Fruit fly (Drosophila melanogaster) whole organism: Measurements from ENCODE around the gene CG7724.

Experiments used
- CG8478 ChIP-seq: fragments of >200 bp; optimal IDR thresholded peaks from 2 replicates; lab custom pipeline; 2018; ENCODE audit warnings: inconsistent platforms
- Dll ChIP-seq: fragments of >200 bp; optimal IDR thresholded peaks from 2 replicates; lab custom pipeline; 2017
- EcR ChIP-seq, 2 experiments: fragments of >200 bp; optimal IDR thresholded peaks; 2 replicates each; lab custom pipeline; 2017; ENCODE audit warnings: missing biosample characterization in 2 of 2, missing genetic modification characterization in 2 of 2, missing genetic modification reagents in 2 of 2
- pan ChIP-seq: fragments of >200 bp; optimal IDR thresholded peaks from 2 replicates; lab custom pipeline; 2017
- psq ChIP-seq: fragments of >200 bp; optimal IDR thresholded peaks from 2 replicates; lab custom pipeline; 2017
- usp ChIP-seq: fragments of >200 bp; optimal IDR thresholded peaks from 2 replicates; lab custom pipeline; 2017; ENCODE audit warnings: missing biosample characterization, missing genetic modification characterization, mixed read lengths

The CG7724 gene

DNA sequence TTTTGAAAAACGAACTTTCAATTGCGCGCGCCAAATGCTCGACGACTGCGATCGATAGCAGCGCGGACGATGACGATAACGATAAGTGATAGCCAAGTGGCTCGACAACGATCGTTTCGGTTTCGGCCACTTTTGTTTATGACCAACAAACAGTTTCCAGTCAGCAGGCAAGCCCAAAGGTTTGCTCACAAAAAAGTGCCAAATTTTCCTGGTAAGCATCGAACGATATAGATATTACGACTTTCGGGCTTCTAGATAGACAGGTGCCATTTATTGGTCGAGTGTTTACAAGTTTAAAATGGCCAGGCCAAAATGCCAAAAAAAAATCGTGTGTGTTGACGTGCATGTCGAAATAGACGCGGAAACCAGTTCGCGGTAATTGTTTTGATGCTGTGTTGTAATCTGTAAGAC is at the start of gene CG7724:
CG7724 (plus strand) TSS at position 147 of the 411 bp plus-strand sequence.
- no peak for TF ChIP-seq usp
- TF ChIP-seq CG8478 (lab: Kevin White, UChicago): no peak
- TF ChIP-seq pan (lab: Kevin White, UChicago): no peak
- no peak for TF ChIP-seq EcR (GFP tag; optimal IDR thresholded peaks at IDR 0.05; lab: Kevin White, UChicago)
- TF ChIP-seq Dll (lab: Kevin White, UChicago): no peak
- TF ChIP-seq psq (lab: Kevin White, UChicago): no peak

DNA sequence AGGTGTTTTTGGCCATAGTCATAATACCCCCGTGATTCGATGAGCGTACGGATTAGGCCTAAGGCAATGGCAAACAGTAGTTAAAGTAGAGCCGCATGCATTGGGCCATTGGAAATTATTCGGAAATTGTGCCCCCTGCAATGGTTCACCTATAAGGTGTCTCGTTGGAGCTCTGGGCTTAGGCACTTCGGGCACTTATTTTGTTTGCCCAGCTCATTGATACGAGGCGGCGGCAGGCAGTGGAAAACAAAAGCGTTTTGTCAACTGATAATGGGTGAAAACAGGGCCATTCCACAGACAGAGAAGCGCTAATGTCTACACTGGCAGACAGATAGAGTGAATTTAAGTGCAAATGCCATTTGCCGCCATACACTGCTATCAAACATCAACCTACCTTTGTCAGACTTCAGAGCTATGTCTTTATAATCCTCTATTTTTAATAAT is 49.1 kb upstream of the CG7724 start:
- TF ChIP-seq CG8478 (lab: Kevin White, UChicago) (no peak), EcR (GFP tag; optimal IDR thresholded peaks at IDR 0.05; lab: Kevin White, UChicago) (no peak), usp (no peak), psq (lab: Kevin White, UChicago) (no peak), pan (lab: Kevin White, UChicago) (no peak), Dll (lab: Kevin White, UChicago) (no peak)

DNA sequence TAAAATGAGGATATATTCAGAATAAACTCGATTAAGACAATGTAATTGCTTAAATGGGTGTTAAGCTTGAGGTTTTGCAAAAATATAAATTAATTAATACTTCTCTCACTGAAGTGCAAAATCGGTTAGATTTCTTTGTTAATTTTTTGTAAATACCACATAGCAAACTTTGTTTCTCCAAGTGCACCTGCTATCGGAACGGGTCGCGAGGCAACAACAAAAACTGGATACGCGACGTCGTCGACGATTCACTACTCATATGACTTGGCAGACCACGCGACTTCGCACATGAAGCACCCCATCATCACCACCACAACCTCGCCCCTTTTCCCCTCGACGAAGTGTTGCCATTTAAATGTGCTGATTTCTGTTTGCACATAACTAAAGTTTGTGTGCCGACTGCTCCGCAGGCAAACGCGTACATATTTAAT is 48.4 kb upstream of the CG7724 start:
- no peak for TF ChIP-seq psq (lab: Kevin White, UChicago)
- no peak for TF ChIP-seq CG8478 (lab: Kevin White, UChicago)

DNA sequence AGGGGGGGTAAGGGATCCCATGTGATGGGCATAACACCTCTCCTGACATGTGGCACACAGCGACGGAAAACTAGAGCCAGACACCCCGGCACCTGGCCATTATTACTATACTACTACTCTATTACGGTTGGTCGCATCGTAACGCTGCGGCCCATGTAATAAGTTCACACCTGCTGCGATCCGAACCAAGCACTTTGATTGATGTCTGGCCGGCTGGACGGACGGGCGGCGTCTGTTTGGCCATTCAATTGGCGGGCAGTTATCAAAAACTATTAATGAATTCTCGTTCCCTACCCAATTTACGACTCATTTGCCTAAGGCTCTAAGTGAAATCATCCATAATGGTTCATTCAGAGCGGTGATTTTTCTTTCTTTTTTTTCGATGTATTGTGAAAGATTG is 47.9 kb upstream of the CG7724 start:
- TF ChIP-seq Dll (lab: Kevin White, UChicago): no peak
- TF ChIP-seq psq (lab: Kevin White, UChicago): no peak
- no peak for TF ChIP-seq EcR (GFP tag; optimal IDR thresholded peaks at IDR 0.05; lab: Kevin White, UChicago)
- no peak for TF ChIP-seq usp
- no peak for TF ChIP-seq CG8478 (lab: Kevin White, UChicago)
- TF ChIP-seq pan (lab: Kevin White, UChicago): no peak

DNA sequence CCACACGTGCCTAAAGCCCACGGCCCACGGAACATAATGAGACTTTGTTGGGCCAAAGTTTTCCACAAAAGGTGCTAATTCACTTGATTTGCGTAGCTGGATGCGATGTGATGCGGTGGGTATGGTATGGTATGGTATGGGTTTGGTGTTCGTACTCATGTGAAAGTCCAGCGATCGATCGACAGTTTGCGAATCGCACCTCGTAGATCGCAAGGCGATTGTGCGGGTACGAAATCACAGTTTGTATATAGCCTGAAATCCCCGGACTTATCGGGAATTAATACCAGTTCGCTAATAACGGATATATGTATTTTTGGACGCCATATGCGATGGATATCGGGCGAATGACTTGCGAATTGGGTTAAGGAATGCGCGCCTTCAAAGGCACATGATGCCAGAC is 47.5 kb upstream of the CG7724 start:
- TF ChIP-seq usp: no peak
- TF ChIP-seq EcR (GFP tag; optimal IDR thresholded peaks at IDR 0.05; lab: Kevin White, UChicago): no peak
- no peak for TF ChIP-seq psq (lab: Kevin White, UChicago)
- TF ChIP-seq Dll (lab: Kevin White, UChicago): no peak
- TF ChIP-seq pan (lab: Kevin White, UChicago): no peak
- no peak for TF ChIP-seq CG8478 (lab: Kevin White, UChicago)

DNA sequence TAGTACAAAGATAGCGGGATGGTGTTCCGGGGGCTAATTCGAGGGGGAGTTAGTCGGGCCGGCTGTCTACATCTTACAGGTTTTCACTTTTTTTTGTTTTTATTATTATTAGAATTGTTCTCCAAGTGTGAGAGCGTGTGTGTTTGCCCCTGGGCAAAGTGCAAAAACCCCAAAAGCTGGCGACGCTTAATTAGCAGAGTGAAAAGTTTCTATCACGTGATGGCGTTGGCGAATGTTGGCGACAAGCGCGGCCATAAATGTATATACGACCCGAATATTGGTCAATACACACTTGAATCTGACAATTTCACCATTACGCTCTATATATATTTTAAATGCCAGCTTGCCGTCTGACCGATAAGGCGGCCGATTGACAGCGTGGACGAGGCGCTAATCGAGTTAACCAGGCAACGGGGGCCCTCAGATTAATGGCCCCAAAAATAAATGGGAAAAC is 46.5 kb upstream of the CG7724 start:
- TF ChIP-seq psq (lab: Kevin White, UChicago) (no peak), usp (no peak), Dll (lab: Kevin White, UChicago) (no peak), CG8478 (lab: Kevin White, UChicago) (no peak), EcR (GFP tag; optimal IDR thresholded peaks at IDR 0.05; lab: Kevin White, UChicago) (no peak), pan (lab: Kevin White, UChicago) (no peak)

DNA sequence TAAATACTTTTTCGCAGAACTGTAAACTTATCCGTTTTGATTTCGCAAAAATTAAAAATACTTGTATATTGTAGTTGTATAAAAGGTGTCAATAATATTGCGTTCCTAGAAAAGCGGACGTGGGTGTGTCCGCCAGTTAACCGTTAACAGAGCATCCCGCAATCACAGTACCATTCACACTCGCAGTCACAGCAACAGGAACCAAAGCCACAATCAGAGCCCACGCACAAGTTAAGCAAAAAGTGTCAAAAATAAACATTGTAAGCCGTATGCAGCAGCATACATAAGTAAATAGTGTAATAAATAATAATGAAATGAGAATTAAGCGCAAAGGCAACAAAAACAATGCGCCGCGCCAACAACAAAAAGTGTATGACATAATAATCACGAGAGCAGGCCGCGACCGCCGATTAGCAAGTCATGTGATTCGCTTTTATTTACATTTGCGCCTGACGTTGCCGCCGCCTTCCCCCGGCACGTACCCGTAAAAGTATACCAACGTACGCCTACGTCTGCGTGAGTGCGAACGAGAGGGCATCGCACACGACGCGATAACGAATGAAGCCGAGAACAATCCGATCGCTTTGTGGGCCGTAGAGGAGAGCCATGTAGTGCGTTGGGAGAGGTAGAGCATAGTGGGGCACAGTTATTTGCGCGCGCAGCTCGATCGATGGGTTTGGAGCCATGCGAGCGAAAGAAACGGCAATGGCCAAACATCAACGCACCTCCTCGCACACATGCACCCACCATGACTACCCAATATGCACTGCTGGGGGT is 45.5 kb upstream of the CG7724 start:
- TF ChIP-seq pan (lab: Kevin White, UChicago): no peak
- no peak for TF ChIP-seq usp
- no peak for TF ChIP-seq Dll (lab: Kevin White, UChicago)
- TF ChIP-seq CG8478 (lab: Kevin White, UChicago): peak; percentile 21
- TF ChIP-seq EcR (GFP tag; optimal IDR thresholded peaks at IDR 0.05; lab: Kevin White, UChicago): peak in 1 of 2 experiments; percentile 38
- TF ChIP-seq psq (lab: Kevin White, UChicago): no peak

DNA sequence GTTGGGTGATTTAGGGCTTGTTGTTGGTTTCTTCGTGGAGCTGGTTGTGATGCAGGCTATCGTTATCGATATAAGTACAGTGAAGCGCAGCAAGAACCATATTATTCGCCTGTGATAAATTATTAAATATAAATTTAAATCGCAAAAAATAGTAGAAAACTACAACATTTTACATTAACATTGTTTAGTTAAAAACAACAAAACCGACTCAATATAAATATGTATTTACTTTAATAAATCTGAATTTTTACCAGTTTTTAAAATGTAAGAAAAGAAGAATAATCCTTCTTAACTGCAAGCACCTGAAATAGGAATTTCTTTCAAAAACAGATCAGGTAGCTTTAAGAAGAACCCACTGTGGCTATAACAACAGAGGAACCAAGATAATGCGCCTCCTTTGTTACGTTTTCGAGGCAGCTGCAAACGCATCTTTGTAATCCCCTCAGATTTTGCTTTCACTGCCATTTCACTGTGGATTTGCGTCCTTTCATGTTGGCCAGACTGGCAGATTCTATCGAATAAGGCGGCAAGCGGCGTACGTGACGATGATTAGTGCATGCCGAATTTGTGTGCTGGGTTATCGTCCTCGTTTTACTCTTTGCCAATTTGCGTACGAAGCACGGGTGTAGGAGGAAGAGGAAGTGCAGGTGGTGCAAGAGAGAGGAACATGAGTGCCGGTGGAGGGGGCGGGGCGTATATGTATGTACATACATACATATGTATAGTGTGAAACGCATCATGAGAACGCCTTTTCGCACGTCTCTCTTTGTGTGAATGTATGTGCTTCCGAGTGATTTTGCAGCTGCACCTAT is 44.7 kb upstream of the CG7724 start:
- TF ChIP-seq Dll (lab: Kevin White, UChicago) (no peak), CG8478 (lab: Kevin White, UChicago) (peak; percentile 24), pan (lab: Kevin White, UChicago) (no peak)

DNA sequence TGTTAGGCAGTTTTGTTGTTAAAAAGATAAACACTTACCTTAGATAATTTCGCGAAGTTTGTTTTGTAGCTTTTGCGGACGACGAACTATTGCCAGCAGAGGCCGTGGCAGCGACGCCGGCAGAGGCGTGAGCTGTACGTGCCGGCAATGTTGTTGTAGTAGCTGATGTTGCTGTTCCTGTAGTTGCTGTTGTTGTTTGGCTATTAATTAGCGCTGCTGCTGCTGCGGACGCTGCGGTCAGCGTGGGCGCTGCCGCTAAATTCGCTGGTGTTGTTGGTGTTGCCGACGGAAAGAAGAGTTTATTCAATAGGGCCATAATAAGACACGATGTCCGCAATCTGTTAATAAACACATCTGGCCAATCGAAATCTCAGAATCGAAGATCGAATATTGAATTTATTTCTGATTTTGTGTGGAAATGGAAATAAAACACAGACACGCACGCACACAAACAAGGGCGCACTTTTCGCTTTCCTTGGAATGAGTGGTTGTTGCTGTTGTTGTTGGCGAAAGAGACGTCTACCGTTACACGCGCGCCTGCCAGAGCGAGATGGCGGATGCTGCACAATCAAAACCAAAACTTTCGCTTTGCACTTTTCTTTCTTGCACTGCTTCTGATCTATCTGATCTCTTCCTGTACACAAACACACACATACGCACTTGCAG is 43.9 kb upstream of the CG7724 start:
- TF ChIP-seq CG8478 (lab: Kevin White, UChicago) (peak; percentile 43), Dll (lab: Kevin White, UChicago) (no peak), psq (lab: Kevin White, UChicago) (no peak)

DNA sequence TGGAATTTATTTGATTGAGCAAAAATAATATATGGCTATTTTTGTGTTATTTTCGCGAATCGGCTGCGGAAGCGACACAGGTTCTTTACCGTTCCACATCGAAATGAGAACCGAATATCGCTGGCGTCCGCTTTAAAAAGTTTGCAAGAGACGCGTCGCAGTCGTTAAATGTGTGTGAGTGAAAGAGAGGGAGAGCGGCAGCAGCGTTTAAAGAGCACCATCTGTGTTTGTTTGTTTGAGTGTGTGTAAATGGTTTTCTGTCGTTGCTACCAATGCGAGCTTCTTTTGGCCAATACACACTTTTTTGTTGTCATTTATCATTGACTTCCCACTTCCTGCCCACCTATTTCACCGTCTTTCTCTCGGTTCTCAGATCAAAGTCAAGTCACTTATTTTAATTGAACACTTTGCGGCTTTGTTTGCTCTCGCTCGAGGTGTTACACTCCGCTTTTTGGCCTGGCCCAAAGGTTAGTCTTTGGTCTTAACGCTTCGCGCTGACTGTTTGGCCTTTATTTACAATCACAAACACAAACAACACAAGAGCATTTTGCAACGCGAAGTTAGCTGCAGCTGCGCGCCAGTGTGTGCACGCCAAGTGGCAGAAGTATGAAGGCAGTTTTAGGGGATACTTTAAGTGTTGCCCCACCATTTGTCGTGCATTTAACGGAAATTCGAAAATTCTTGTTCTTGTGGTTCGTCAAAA is 43.2 kb upstream of the CG7724 start, which contains the start of gene CG3764:
CG3764 (minus strand) TSS at position 549 of the 703 bp plus-strand sequence.
- TF ChIP-seq psq (lab: Kevin White, UChicago) (no peak), Dll (lab: Kevin White, UChicago) (peak; percentile 74)
